Worm (Caenorhabditis elegans) whole organism, L4 larva: ENCODE measurements around the gene F52H2.5.

Source experiments
- F10B5.3 ChIP-seq: sonication (generic microtip); optimal IDR thresholded peaks from 2 replicates; lab custom pipeline; 2016; ENCODE audit warnings: mild to moderate bottlenecking, missing genetic modification characterization, missing compliant biosample characterization
- F37D6.2 ChIP-seq: sonication (generic microtip); optimal IDR thresholded peaks from 2 replicates; lab custom pipeline; 2016; ENCODE audit warnings: mild to moderate bottlenecking, missing genetic modification characterization, missing compliant biosample characterization
- R02D3.7 ChIP-seq: fragments of 150-350 bp; sonication (generic microtip); optimal IDR thresholded peaks from 3 replicates; lab custom pipeline; 2014; ENCODE audit warnings: missing biosample characterization, missing genetic modification characterization
- Y105C5A.15 ChIP-seq: fragments of 200-800 bp; sonication (Bioruptor generic); IDR thresholded peaks from 2 replicates; pipeline ENCODE4 v1.3.6; 2022; ENCODE audit warnings: missing genetic modification characterization, missing compliant biosample characterization
- Y48G9A.11 ChIP-seq: fragments of 200-800 bp; sonication (Bioruptor generic); IDR thresholded peaks from 2 replicates; pipeline ENCODE4 v1.3.6; 2022; ENCODE audit warnings: missing genetic modification reagents, missing genetic modification characterization, missing compliant biosample characterization
- aha-1 ChIP-seq: fragments of 150-350 bp; peaks from one replicate; lab custom pipeline; 2014; ENCODE audit warnings: missing biosample characterization, missing genetic modification characterization
- arid-1 ChIP-seq: fragments of 200-800 bp; sonication (Bioruptor generic); conservative IDR thresholded peaks from 2 replicates; pipeline ENCODE4 v1.3.6; 2022; ENCODE audit warnings: missing genetic modification reagents, missing genetic modification characterization, missing compliant biosample characterization
- ceh-28 ChIP-seq: fragments of 150-350 bp; optimal IDR thresholded peaks from 2 replicates; lab custom pipeline; 2014; ENCODE audit warnings: missing biosample characterization, missing genetic modification reagents, missing genetic modification characterization
- ceh-44 ChIP-seq: fragments of 200-800 bp; sonication (Bioruptor generic); IDR thresholded peaks from 2 replicates; pipeline ENCODE4 v1.3.6; 2022; ENCODE audit warnings: missing genetic modification reagents, missing genetic modification characterization, missing compliant biosample characterization
- ceh-82 ChIP-seq: sonication (generic microtip); optimal IDR thresholded peaks from 2 replicates; lab custom pipeline; 2017; ENCODE audit warnings: missing biosample characterization, missing genetic modification characterization
- ctbp-1 ChIP-seq: fragments of 200-800 bp; sonication (Bioruptor generic); IDR thresholded peaks from 2 replicates; pipeline ENCODE4 v1.3.6; 2022; ENCODE audit warnings: missing genetic modification reagents, missing genetic modification characterization, missing compliant biosample characterization
- daf-12 ChIP-seq: fragments of 150-350 bp; optimal IDR thresholded peaks from 2 replicates; lab custom pipeline; 2014; ENCODE audit warnings: missing biosample characterization, missing genetic modification reagents, missing genetic modification characterization
- daf-16 ChIP-seq, 3 experiments: sonication (generic microtip); optimal IDR thresholded peaks; 2 replicates each; lab custom pipeline; 2016 to 2017; ENCODE audit warnings: missing genetic modification characterization in 3 of 3, missing genetic modification reagents in 3 of 3, mild to moderate bottlenecking in 2 of 3, missing compliant biosample characterization in 2 of 3, missing biosample characterization in 1 of 3, moderate library complexity in 1 of 3
- daf-19 ChIP-seq: fragments of 200-800 bp; sonication (Bioruptor generic); conservative IDR thresholded peaks from 2 replicates; pipeline ENCODE4 v1.3.6; 2022; ENCODE audit warnings: missing genetic modification characterization, missing compliant biosample characterization
- dmd-6 ChIP-seq: fragments of 200-800 bp; sonication (Bioruptor generic); IDR thresholded peaks from 2 replicates; pipeline ENCODE4 v1.3.6; 2022; ENCODE audit warnings: missing genetic modification reagents, missing genetic modification characterization, missing compliant biosample characterization
- dpl-1 ChIP-seq: fragments of 150-350 bp; optimal IDR thresholded peaks from 2 replicates; lab custom pipeline; 2014; ENCODE audit warnings: missing biosample characterization, missing genetic modification reagents, missing genetic modification characterization
- dve-1 ChIP-seq: sonication (generic microtip); optimal IDR thresholded peaks from 2 replicates; lab custom pipeline; 2017; ENCODE audit warnings: antibody characterized with exemption, mild to moderate bottlenecking, missing genetic modification characterization, missing compliant biosample characterization; ENCODE audit not compliant: insufficient read depth
- hlh-30 ChIP-seq: sonication (generic microtip); optimal IDR thresholded peaks from 2 replicates; lab custom pipeline; 2017; ENCODE audit warnings: antibody characterized with exemption, mild to moderate bottlenecking, missing genetic modification characterization, missing compliant biosample characterization; ENCODE audit not compliant: insufficient read depth
- hmg-1.1 ChIP-seq: fragments of 200-800 bp; sonication (Bioruptor generic); IDR thresholded peaks from 2 replicates; pipeline ENCODE4 v1.3.6; 2022; ENCODE audit warnings: missing genetic modification reagents, missing genetic modification characterization, missing compliant biosample characterization
- lin-38 ChIP-seq: fragments of 200-800 bp; sonication (Bioruptor generic); IDR thresholded peaks from 2 replicates; pipeline ENCODE4 v1.3.6; 2022; ENCODE audit warnings: missing genetic modification reagents, missing genetic modification characterization, missing compliant biosample characterization
- lin-39 ChIP-seq: fragments of 150-350 bp; optimal IDR thresholded peaks from 2 replicates; lab custom pipeline; 2014; ENCODE audit warnings: missing biosample characterization, missing genetic modification reagents, missing genetic modification characterization
- lir-3 ChIP-seq: sonication (generic microtip); optimal IDR thresholded peaks from 2 replicates; lab custom pipeline; 2016; ENCODE audit warnings: mild to moderate bottlenecking, missing genetic modification characterization, missing compliant biosample characterization
- madf-5 ChIP-seq, 2 experiments: fragments of 200-800 bp; sonication (Bioruptor generic); IDR thresholded peaks; 2 replicates each; pipeline ENCODE4 v1.3.6; 2022; ENCODE audit warnings: missing compliant biosample characterization in 2 of 2, missing genetic modification characterization in 2 of 2
- mdl-1 ChIP-seq, 2 experiments: fragments of 150-350 bp in 1 of 2; sonication (generic microtip) in 1 of 2; optimal IDR thresholded peaks; 2 replicates each; lab custom pipeline; 2014 to 2017; ENCODE audit warnings: missing biosample characterization in 2 of 2, missing genetic modification characterization in 2 of 2
- mdt-29 ChIP-seq: fragments of 200-800 bp; sonication (Bioruptor generic); IDR thresholded peaks from 2 replicates; pipeline ENCODE4 v1.3.6; 2022; ENCODE audit warnings: missing genetic modification reagents, missing genetic modification characterization, missing compliant biosample characterization
- mep-1 ChIP-seq: fragments of 150-350 bp; sonication (generic microtip); optimal IDR thresholded peaks from 3 replicates; lab custom pipeline; 2014; ENCODE audit warnings: missing biosample characterization, missing genetic modification characterization
- mxl-2 ChIP-seq: fragments of 200-800 bp; sonication (Bioruptor generic); conservative IDR thresholded peaks from 2 replicates; pipeline ENCODE4 v1.3.6; 2022; ENCODE audit warnings: missing genetic modification reagents, missing genetic modification characterization, missing compliant biosample characterization
- mxl-3 ChIP-seq: fragments of 200-800 bp; sonication (Bioruptor generic); optimal IDR thresholded peaks from 2 replicates; lab custom pipeline; 2018; ENCODE audit warnings: mild to moderate bottlenecking, missing genetic modification characterization, missing compliant biosample characterization
- nhr-10 ChIP-seq: fragments of 150-350 bp; optimal IDR thresholded peaks from 2 replicates; lab custom pipeline; 2014; ENCODE audit warnings: missing biosample characterization, missing genetic modification characterization
- nhr-25 ChIP-seq: sonication (generic microtip); optimal IDR thresholded peaks from 2 replicates; lab custom pipeline; 2017; ENCODE audit warnings: missing genetic modification characterization, mild to moderate bottlenecking, missing compliant biosample characterization, antibody characterized with exemption, moderate library complexity, borderline replicate concordance; ENCODE audit not compliant: insufficient read depth
- nhr-28 ChIP-seq: fragments of 150-350 bp; optimal IDR thresholded peaks from 2 replicates; lab custom pipeline; 2014; ENCODE audit warnings: missing biosample characterization, missing genetic modification characterization
- nhr-6 ChIP-seq: fragments of 150-350 bp; optimal IDR thresholded peaks from 2 replicates; lab custom pipeline; 2014; ENCODE audit warnings: missing biosample characterization, missing genetic modification characterization
- php-3 ChIP-seq: fragments of 200-800 bp; sonication (Bioruptor generic); IDR thresholded peaks from 2 replicates; pipeline ENCODE4 v1.3.6; 2022; ENCODE audit warnings: missing genetic modification reagents, missing genetic modification characterization, missing compliant biosample characterization
- set-16 ChIP-seq: fragments of 200-800 bp; sonication (Bioruptor generic); IDR thresholded peaks from 2 replicates; pipeline ENCODE4 v1.3.6; 2022; ENCODE audit warnings: missing genetic modification reagents, missing genetic modification characterization, missing compliant biosample characterization
- skn-1 ChIP-seq: fragments of 150-350 bp; optimal IDR thresholded peaks from 2 replicates; lab custom pipeline; 2014; ENCODE audit warnings: missing biosample characterization, missing genetic modification characterization
- spr-1 ChIP-seq: sonication (generic microtip); optimal IDR thresholded peaks from 2 replicates; lab custom pipeline; 2016; ENCODE audit warnings: mild to moderate bottlenecking, missing genetic modification characterization, missing compliant biosample characterization
- tag-97 ChIP-seq: fragments of 200-800 bp; sonication (Bioruptor generic); IDR thresholded peaks from 2 replicates; pipeline ENCODE4 v1.3.6; 2022; ENCODE audit warnings: missing genetic modification characterization, missing compliant biosample characterization
- tra-1 ChIP-seq: fragments of 200-800 bp; sonication (Bioruptor generic); IDR thresholded peaks from 2 replicates; pipeline ENCODE4 v1.3.6; 2022; ENCODE audit warnings: missing genetic modification reagents, missing genetic modification characterization, missing compliant biosample characterization
- unc-39 ChIP-seq: sonication (generic microtip); optimal IDR thresholded peaks from 2 replicates; lab custom pipeline; 2017; ENCODE audit warnings: missing biosample characterization, missing genetic modification characterization
- unc-62 ChIP-seq, 3 experiments: fragments of 150-350 bp in 1 of 3; sonication (generic microtip); optimal IDR thresholded peaks in 2 of 3; peaks in 1 of 3; 1 replicate in 1 of 3; 2 replicates in 2 of 3; lab custom pipeline; 2014 to 2017; ENCODE audit warnings: missing biosample characterization in 3 of 3, missing genetic modification characterization in 3 of 3, missing genetic modification reagents in 3 of 3, missing genotype in 1 of 3
- zag-1 ChIP-seq: fragments of 150-350 bp; optimal IDR thresholded peaks from 2 replicates; lab custom pipeline; 2014; ENCODE audit warnings: missing biosample characterization, missing genetic modification characterization
- zfp-2 ChIP-seq: sonication (generic microtip); optimal IDR thresholded peaks from 2 replicates; lab custom pipeline; 2016; ENCODE audit warnings: mild to moderate bottlenecking, missing genetic modification characterization, missing compliant biosample characterization
- zip-2 ChIP-seq: fragments of 150-350 bp; optimal IDR thresholded peaks from 2 replicates; lab custom pipeline; 2014; ENCODE audit warnings: missing biosample characterization, missing genetic modification characterization

The F52H2.5 gene

ce11 chrX:2590023-2590422 is 30.1 kb upstream of the F52H2.5 start:
- TF ChIP-seq dve-1 (tag; lab: Kevin White, UChicago): peak; percentile 48
- TF ChIP-seq nhr-10 (tag; lab: Kevin White, UChicago): no peak
- TF ChIP-seq daf-16 (GFP tag; optimal IDR thresholded peaks at IDR 0.05; lab: Kevin White, UChicago): no peak
- peak; percentile 96 for TF ChIP-seq daf-16 (tag; optimal IDR thresholded peaks at IDR 0.05; lab: Kevin White, UChicago)
- peak in 1 of 2 experiments; percentile 97 for TF ChIP-seq unc-62 (GFP tag; optimal IDR thresholded peaks at IDR 0.05 in 1 of 2; lab: Kevin White, UChicago)
- TF ChIP-seq unc-62 (tag; optimal IDR thresholded peaks at IDR 0.05; lab: Kevin White, UChicago): no peak
- TF ChIP-seq dmd-6: 0 out of 2 replicates have a peak, but pooled peaks have one; percentile 7
- TF ChIP-seq tra-1 (GFP tag; lab: Robert Waterston, UW): no peak
- peak; percentile 85 for TF ChIP-seq nhr-28 (tag; lab: Kevin White, UChicago)
- TF ChIP-seq, all 104 proteins: peak for 5

- TF ChIP-seq R02D3.7 (tag; lab: Kevin White, UChicago) (no peak), nhr-25 (tag; lab: Kevin White, UChicago) (peak; percentile 47), mxl-3 (GFP tag; lab: Kevin White, UChicago) (no peak), unc-62 (GFP tag; optimal IDR thresholded peaks at IDR 0.05 in 1 of 2; lab: Kevin White, UChicago) (peak in 1 of 2 experiments; percentile 34), unc-62 (tag; optimal IDR thresholded peaks at IDR 0.05; lab: Kevin White, UChicago) (no peak)
These were observed 28.1 kb upstream of the F52H2.5 start for ce11 chrX:2588012-2588411.

ce11 chrX:2585655-2586054 is 25.8 kb upstream of the F52H2.5 start, which contains the start of gene H01M10.2:
TSS of gene H01M10.2 (minus strand) at chrX:2585755.
- TF ChIP-seq Y105C5A.15 (GFP tag; lab: Robert Waterston, UW) (no peak), F37D6.2 (no peak), zfp-2 (tag; lab: Kevin White, UChicago) (no peak), tag-97 (GFP tag; lab: Robert Waterston, UW) (no peak), mxl-2 (GFP tag; lab: Robert Waterston, UW) (no peak), daf-19 (no peak), F10B5.3 (tag; lab: Kevin White, UChicago) (no peak), spr-1 (tag; lab: Kevin White, UChicago) (no peak), ceh-82 (no peak), unc-39 (tag; lab: Kevin White, UChicago) (no peak), nhr-6 (tag; lab: Kevin White, UChicago) (no peak), set-16 (no peak), skn-1 (tag; lab: Kevin White, UChicago) (no peak), zag-1 (tag; lab: Kevin White, UChicago) (no peak), daf-16 (GFP tag; optimal IDR thresholded peaks at IDR 0.05; lab: Kevin White, UChicago) (no peak), daf-16 (tag; optimal IDR thresholded peaks at IDR 0.05; lab: Kevin White, UChicago) (no peak), ceh-44 (GFP tag; lab: Robert Waterston, UW) (no peak), aha-1 (tag; lab: Kevin White, UChicago) (no peak)

DNA sequence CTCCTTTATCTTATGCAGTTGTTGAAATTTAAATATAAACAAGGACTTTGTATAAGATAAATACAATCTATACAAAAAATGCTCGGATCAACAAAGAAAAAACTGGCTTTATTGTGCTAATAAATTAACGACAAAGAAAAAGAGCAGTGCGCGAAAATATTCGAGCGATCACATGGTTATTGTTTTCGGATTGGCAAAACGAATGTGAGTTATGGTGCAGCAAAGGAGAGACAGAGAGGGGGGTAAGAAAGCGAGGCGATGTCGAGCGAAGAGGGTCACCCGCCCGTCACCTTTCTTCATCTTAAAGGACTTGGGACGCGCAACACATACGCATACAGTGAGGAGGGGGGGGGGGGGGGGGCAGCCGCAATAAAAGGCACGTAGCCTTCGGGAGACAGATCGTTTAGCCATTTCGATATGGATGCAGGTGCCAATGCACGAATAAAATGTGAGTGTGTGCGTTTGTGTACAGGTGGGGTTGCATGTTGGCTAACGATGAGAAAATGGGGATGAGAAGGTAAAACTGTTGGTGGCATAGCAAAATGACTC is 23.3 kb upstream of the F52H2.5 start:
- TF ChIP-seq zag-1 (tag; lab: Kevin White, UChicago) (no peak), madf-5 (GFP tag; IDR thresholded peaks at IDR 0.05; lab: Robert Waterston, UW) (no peak), lin-38 (GFP tag; lab: Robert Waterston, UW) (no peak), arid-1 (no peak), hmg-1.1 (GFP tag; lab: Robert Waterston, UW) (no peak), ceh-44 (GFP tag; lab: Robert Waterston, UW) (0 out of 2 replicates have a peak, but pooled peaks have one; percentile 6), mxl-3 (GFP tag; lab: Kevin White, UChicago) (peak; percentile 32), F37D6.2 (no peak), ctbp-1 (GFP tag; lab: Robert Waterston, UW) (no peak), dpl-1 (no peak), mdt-29 (GFP tag; lab: Robert Waterston, UW) (no peak), mep-1 (tag; lab: Kevin White, UChicago) (no peak), Y48G9A.11 (0 out of 2 replicates have a peak, but pooled peaks have one; percentile 12), zip-2 (no peak), set-16 (peak; percentile 60), hlh-30 (tag; lab: Kevin White, UChicago) (peak; percentile 67), lir-3 (tag; lab: Kevin White, UChicago) (no peak), mdl-1 (tag; optimal IDR thresholded peaks at IDR 0.05; lab: Kevin White, UChicago) (no peak), lin-39 (tag; lab: Kevin White, UChicago) (no peak), daf-19 (no peak), daf-12 (tag; lab: Kevin White, UChicago) (no peak), ceh-28 (tag; lab: Kevin White, UChicago) (no peak), skn-1 (tag; lab: Kevin White, UChicago) (no peak), tag-97 (GFP tag; lab: Robert Waterston, UW) (no peak), php-3 (GFP tag; lab: Robert Waterston, UW) (no peak)
